Worm (Caenorhabditis elegans) whole organism, young adult: Measurements from ENCODE around the gene grd-9.

Experiments
- B0035.1 ChIP-seq: sonication (generic microtip); optimal IDR thresholded peaks from 2 replicates; lab custom pipeline; 2016; ENCODE audit warnings: missing genetic modification characterization, mild to moderate bottlenecking, missing compliant biosample characterization, missing genotype, missing genetic modification reagents
- D2030.7 ChIP-seq: fragments of 200-800 bp; sonication (Bioruptor generic); IDR thresholded peaks from 2 replicates; pipeline ENCODE4 v1.3.6; 2022; ENCODE audit warnings: missing genetic modification reagents, missing genetic modification characterization, missing compliant biosample characterization
- F23B12.7 ChIP-seq: sonication (generic microtip); optimal IDR thresholded peaks from 2 replicates; lab custom pipeline; 2017; ENCODE audit warnings: missing genetic modification characterization, mild to moderate bottlenecking, missing compliant biosample characterization, antibody characterized with exemption, moderate library complexity; ENCODE audit not compliant: insufficient read depth
- F57A8.1 ChIP-seq: fragments of 200-800 bp; sonication (Bioruptor generic); optimal IDR thresholded peaks from 2 replicates; lab custom pipeline; 2018; ENCODE audit warnings: mild to moderate bottlenecking, missing genetic modification characterization, moderate library complexity, missing compliant biosample characterization
- K12H6.12 ChIP-seq: fragments of 200-800 bp; sonication (Bioruptor generic); optimal IDR thresholded peaks from 2 replicates; lab custom pipeline; 2018; ENCODE audit warnings: mild to moderate bottlenecking, missing genetic modification characterization, missing compliant biosample characterization
- T07F8.4 ChIP-seq: sonication (generic microtip); optimal IDR thresholded peaks from 2 replicates; lab custom pipeline; 2016; ENCODE audit warnings: mild to moderate bottlenecking, missing genetic modification characterization, moderate library complexity, missing compliant biosample characterization
- Y53F4B.3 ChIP-seq: fragments of 200-800 bp; sonication (Bioruptor generic); IDR thresholded peaks from 2 replicates; pipeline ENCODE4 v1.3.6; 2022; ENCODE audit warnings: missing genetic modification reagents, missing genetic modification characterization, missing compliant biosample characterization
- Y53G8AR.9 ChIP-seq: fragments of 200-800 bp; sonication (Bioruptor generic); conservative IDR thresholded peaks from 2 replicates; pipeline ENCODE4 v1.3.6; 2022; ENCODE audit warnings: missing genetic modification reagents, missing genetic modification characterization, missing compliant biosample characterization
- Y67H2A.10 ChIP-seq: fragments of 200-800 bp; sonication (Bioruptor generic); conservative IDR thresholded peaks from 2 replicates; pipeline ENCODE4 v1.3.6; 2022; ENCODE audit warnings: missing genetic modification reagents, missing genetic modification characterization, missing compliant biosample characterization
- Y79H2A.3 ChIP-seq: fragments of 200-800 bp; sonication (Bioruptor generic); conservative IDR thresholded peaks from 2 replicates; pipeline ENCODE4 v1.3.6; 2022; ENCODE audit warnings: missing genetic modification reagents, missing genetic modification characterization, missing compliant biosample characterization
- ama-1 ChIP-seq, 3 experiments: fragments of 150-350 bp in 1 of 3; sonication (generic microtip) in 2 of 3; optimal IDR thresholded peaks; 2 replicates each; lab custom pipeline; 2014 to 2018; ENCODE audit warnings: missing biosample characterization in 2 of 3, missing genetic modification characterization in 2 of 3, missing genetic modification reagents in 2 of 3
- athp-1 ChIP-seq: sonication (generic microtip); optimal IDR thresholded peaks from 2 replicates; lab custom pipeline; 2017; ENCODE audit warnings: mild to moderate bottlenecking, missing genetic modification characterization, missing compliant biosample characterization
- attf-5 ChIP-seq: fragments of 200-800 bp; sonication (Bioruptor generic); optimal IDR thresholded peaks from 2 replicates; lab custom pipeline; 2018; ENCODE audit warnings: mild to moderate bottlenecking, missing genetic modification characterization, missing compliant biosample characterization
- attf-6 ChIP-seq: fragments of 200-800 bp; sonication (Bioruptor generic); IDR thresholded peaks from 2 replicates; pipeline ENCODE4 v1.3.6; 2022; ENCODE audit warnings: missing genetic modification reagents, missing genetic modification characterization, missing compliant biosample characterization
- bed-2 ChIP-seq: fragments of 200-800 bp; sonication (Bioruptor generic); IDR thresholded peaks from 2 replicates; pipeline ENCODE4 v1.3.6; 2022; ENCODE audit warnings: missing genetic modification reagents, missing genetic modification characterization, missing compliant biosample characterization
- ccch-3 ChIP-seq: fragments of 200-800 bp; sonication (Bioruptor generic); optimal IDR thresholded peaks from 2 replicates; lab custom pipeline; 2018; ENCODE audit warnings: mild to moderate bottlenecking, missing genetic modification characterization, missing compliant biosample characterization
- ceh-100 ChIP-seq: fragments of 200-800 bp; sonication (Bioruptor generic); IDR thresholded peaks from 2 replicates; pipeline ENCODE4 v1.3.6; 2022; ENCODE audit warnings: missing genetic modification reagents, missing genetic modification characterization, missing compliant biosample characterization
- ceh-27 ChIP-seq: fragments of 200-800 bp; sonication (Bioruptor generic); optimal IDR thresholded peaks from 2 replicates; lab custom pipeline; 2018; ENCODE audit warnings: mild to moderate bottlenecking, missing genetic modification characterization, moderate library complexity, missing compliant biosample characterization
- ceh-79 ChIP-seq: sonication (generic microtip); optimal IDR thresholded peaks from 2 replicates; lab custom pipeline; 2017; ENCODE audit warnings: mild to moderate bottlenecking, missing genetic modification characterization, missing compliant biosample characterization
- chd-7 ChIP-seq: sonication (generic microtip); optimal IDR thresholded peaks from 2 replicates; lab custom pipeline; 2016; ENCODE audit warnings: mild to moderate bottlenecking, missing genetic modification characterization, moderate library complexity, missing compliant biosample characterization
- dox-1 ChIP-seq: fragments of 200-800 bp; sonication (Bioruptor generic); IDR thresholded peaks from 2 replicates; pipeline ENCODE4 v1.3.6; 2022; ENCODE audit warnings: missing genetic modification reagents, missing genetic modification characterization, missing compliant biosample characterization
- dpl-1 ChIP-seq: fragments of 150-350 bp; optimal IDR thresholded peaks from 2 replicates; lab custom pipeline; 2014; ENCODE audit warnings: missing biosample characterization, missing genetic modification reagents, missing genetic modification characterization
- egl-18 ChIP-seq: fragments of 200-800 bp; sonication (Bioruptor generic); IDR thresholded peaks from 2 replicates; pipeline ENCODE4 v1.3.6; 2022; ENCODE audit warnings: missing genetic modification reagents, missing genetic modification characterization, missing compliant biosample characterization
- egrh-3 ChIP-seq: fragments of 200-800 bp; sonication (Bioruptor generic); IDR thresholded peaks from 2 replicates; pipeline ENCODE4 v1.3.6; 2022; ENCODE audit warnings: missing genetic modification reagents, missing genetic modification characterization, missing compliant biosample characterization
- fkh-3 ChIP-seq: sonication (generic microtip); optimal IDR thresholded peaks from 2 replicates; lab custom pipeline; 2016; ENCODE audit warnings: mild to moderate bottlenecking, missing genetic modification characterization, missing compliant biosample characterization
- gei-17 ChIP-seq: fragments of 200-800 bp; sonication (Bioruptor generic); optimal IDR thresholded peaks from 2 replicates; lab custom pipeline; 2018; ENCODE audit warnings: mild to moderate bottlenecking, missing genetic modification characterization, missing compliant biosample characterization
- hlh-12 ChIP-seq: sonication (generic microtip); optimal IDR thresholded peaks from 2 replicates; lab custom pipeline; 2016; ENCODE audit warnings: missing genetic modification characterization, missing compliant biosample characterization
- hmg-20 ChIP-seq: fragments of 200-800 bp; sonication (Bioruptor generic); IDR thresholded peaks from 2 replicates; pipeline ENCODE4 v1.3.6; 2022; ENCODE audit warnings: missing genetic modification reagents, missing genetic modification characterization, missing compliant biosample characterization
- hsf-1 ChIP-seq: fragments of 200-800 bp; sonication (Bioruptor generic); IDR thresholded peaks from 2 replicates; pipeline ENCODE4 v1.3.6; 2022; ENCODE audit warnings: missing genetic modification reagents, missing genetic modification characterization, missing compliant biosample characterization
- lin-54 ChIP-seq: fragments of 200-800 bp; sonication (Bioruptor generic); optimal IDR thresholded peaks from 2 replicates; lab custom pipeline; 2018; ENCODE audit warnings: mild to moderate bottlenecking, missing genetic modification characterization, missing compliant biosample characterization
- lsy-27 ChIP-seq: sonication (generic microtip); optimal IDR thresholded peaks from 2 replicates; lab custom pipeline; 2017; ENCODE audit warnings: missing genetic modification characterization, mild to moderate bottlenecking, missing compliant biosample characterization, antibody characterized with exemption, missing genotype, borderline replicate concordance; ENCODE audit not compliant: insufficient read depth
- mxl-1 ChIP-seq: sonication (generic microtip); optimal IDR thresholded peaks from 2 replicates; lab custom pipeline; 2016; ENCODE audit warnings: missing genetic modification characterization, missing compliant biosample characterization
- nfya-1 ChIP-seq: sonication (generic microtip); optimal IDR thresholded peaks from 2 replicates; lab custom pipeline; 2017; ENCODE audit warnings: antibody characterized with exemption, missing compliant biosample characterization, missing genetic modification characterization, borderline replicate concordance; ENCODE audit not compliant: insufficient read depth
- nhr-27 ChIP-seq: fragments of 200-800 bp; sonication (Bioruptor generic); optimal IDR thresholded peaks from 2 replicates; lab custom pipeline; 2018; ENCODE audit warnings: mild to moderate bottlenecking, missing genetic modification characterization, moderate library complexity, missing compliant biosample characterization
- pha-4 ChIP-seq: fragments of 150-350 bp; sonication (generic microtip); optimal IDR thresholded peaks from 2 replicates; lab custom pipeline; 2014; ENCODE audit warnings: missing biosample characterization, missing genetic modification reagents, missing genetic modification characterization
- rcor-1 ChIP-seq: fragments of 200-800 bp; sonication (Bioruptor generic); IDR thresholded peaks from 2 replicates; pipeline ENCODE4 v1.3.6; 2022; ENCODE audit warnings: missing genetic modification reagents, missing genetic modification characterization, missing compliant biosample characterization
- rec-8 ChIP-seq, 2 experiments: sonication (generic microtip); optimal IDR thresholded peaks; 2 replicates each; lab custom pipeline; 2016; ENCODE audit warnings: mild to moderate bottlenecking in 2 of 2, missing genetic modification characterization in 2 of 2, missing genetic modification reagents in 2 of 2, missing genotype in 2 of 2, missing biosample characterization in 1 of 2, missing compliant biosample characterization in 1 of 2, moderate library complexity in 1 of 2
- snpc-1.3 ChIP-seq: sonication (generic microtip); optimal IDR thresholded peaks from 2 replicates; lab custom pipeline; 2017; ENCODE audit warnings: missing genetic modification characterization, mild to moderate bottlenecking, missing compliant biosample characterization, antibody characterized with exemption, moderate library complexity, missing genotype, missing genetic modification reagents; ENCODE audit not compliant: insufficient read depth
- snpc-3.4 ChIP-seq: sonication (generic microtip); optimal IDR thresholded peaks from 2 replicates; lab custom pipeline; 2017; ENCODE audit warnings: missing genetic modification characterization, mild to moderate bottlenecking, missing compliant biosample characterization, antibody characterized with exemption, moderate library complexity, missing genotype, missing genetic modification reagents
- snpc-4 ChIP-seq, 5 experiments: fragments of 150-350 bp in 1 of 5; sonication (generic microtip) in 4 of 5; optimal IDR thresholded peaks; 2 replicates each; lab custom pipeline; 2014 to 2018; ENCODE audit warnings: missing genetic modification characterization in 5 of 5, missing biosample characterization in 3 of 5, antibody characterized with exemption in 2 of 5, mild to moderate bottlenecking in 2 of 5, missing compliant biosample characterization in 2 of 5, missing genotype in 2 of 5, moderate library complexity in 2 of 5, missing genetic modification reagents in 1 of 5
- somi-1 ChIP-seq: fragments of 200-800 bp; sonication (Bioruptor generic); optimal IDR thresholded peaks from 2 replicates; lab custom pipeline; 2018; ENCODE audit warnings: mild to moderate bottlenecking, missing genetic modification characterization, missing compliant biosample characterization
- sptf-2 ChIP-seq: fragments of 200-800 bp; sonication (Bioruptor generic); optimal IDR thresholded peaks from 2 replicates; lab custom pipeline; 2018; ENCODE audit warnings: mild to moderate bottlenecking, missing genetic modification characterization, missing compliant biosample characterization
- tlf-1 ChIP-seq: fragments of 200-800 bp; sonication (Bioruptor generic); optimal IDR thresholded peaks from 2 replicates; lab custom pipeline; 2018; ENCODE audit warnings: mild to moderate bottlenecking, missing genetic modification characterization, missing compliant biosample characterization
- xnd-1 ChIP-seq: sonication (generic microtip); optimal IDR thresholded peaks from 2 replicates; lab custom pipeline; 2016; ENCODE audit warnings: missing genotype, missing genetic modification reagents, missing genetic modification characterization, missing compliant biosample characterization
- zim-3 ChIP-seq: sonication (generic microtip); optimal IDR thresholded peaks from 2 replicates; lab custom pipeline; 2017; ENCODE audit warnings: mild to moderate bottlenecking, missing genetic modification characterization, moderate library complexity, missing compliant biosample characterization
- ztf-22 ChIP-seq: fragments of 200-800 bp; sonication (Bioruptor generic); optimal IDR thresholded peaks from 2 replicates; lab custom pipeline; 2018; ENCODE audit warnings: mild to moderate bottlenecking, missing genetic modification characterization, moderate library complexity, missing compliant biosample characterization
- ztf-26 ChIP-seq: sonication (generic microtip); optimal IDR thresholded peaks from 2 replicates; lab custom pipeline; 2017; ENCODE audit warnings: missing genetic modification characterization, missing compliant biosample characterization

Gene grd-9

ce11 chrV:5917707-5918106 lies 22.6 kb downstream of the grd-9 start, which contains the start of gene lrpr-1:
Gene lrpr-1 (minus strand): TSS chrV:5917891.
- TF ChIP-seq chd-7 (tag; lab: Kevin White, UChicago) (no peak), K12H6.12 (tag; lab: Kevin White, UChicago) (peak; percentile 80), attf-6 (GFP tag; lab: Robert Waterston, UW) (no peak), hsf-1 (0 out of 2 replicates have a peak, but pooled peaks have one; percentile 35), tlf-1 (GFP tag; lab: Kevin White, UChicago) (no peak), egl-18 (GFP tag; lab: Robert Waterston, UW) (no peak), ztf-26 (tag; lab: Kevin White, UChicago) (no peak), snpc-4 (GFP tag; optimal IDR thresholded peaks at IDR 0.05; lab: Kevin White, UChicago) (no peak), snpc-4 (tag; optimal IDR thresholded peaks at IDR 0.05; lab: Kevin White, UChicago) (peak in 1 of 4 experiments; percentile 18), hmg-20 (GFP tag; lab: Robert Waterston, UW) (peak; percentile 53; the same call in 1 of the 2 replicates), fkh-3 (tag; lab: Kevin White, UChicago) (no peak), F57A8.1 (GFP tag; lab: Kevin White, UChicago) (no peak), snpc-3.4 (tag; lab: Kevin White, UChicago) (peak; percentile 42), nfya-1 (tag; lab: Kevin White, UChicago) (no peak), gei-17 (GFP tag; lab: Kevin White, UChicago) (no peak), hlh-12 (tag; lab: Kevin White, UChicago) (no peak), lin-54 (peak; percentile 99), ceh-100 (GFP tag; lab: Robert Waterston, UW) (peak; percentile 67), zim-3 (peak; percentile 87), B0035.1 (tag; lab: Kevin White, UChicago) (peak; percentile 12), Y53F4B.3 (GFP tag; lab: Robert Waterston, UW) (no peak), xnd-1 (tag; lab: Kevin White, UChicago) (peak; percentile 65), ccch-3 (GFP tag; lab: Kevin White, UChicago) (peak; percentile 73), dox-1 (GFP tag; lab: Robert Waterston, UW) (no peak), ceh-79 (tag; lab: Kevin White, UChicago) (no peak), nhr-27 (tag; lab: Kevin White, UChicago) (no peak), snpc-1.3 (no peak), rec-8 (tag; optimal IDR thresholded peaks at IDR 0.05; lab: Kevin White, UChicago) (peak; percentile 48 to 90), athp-1 (tag; lab: Kevin White, UChicago) (peak; percentile 39), D2030.7 (GFP tag; lab: Robert Waterston, UW) (no peak), Y67H2A.10 (peak; percentile 52; the same call in 1 of the 2 replicates), ztf-22 (GFP tag; lab: Kevin White, UChicago) (no peak), Y79H2A.3 (GFP tag; lab: Robert Waterston, UW) (no peak), T07F8.4 (tag; lab: Kevin White, UChicago) (no peak), F23B12.7 (tag; lab: Kevin White, UChicago) (no peak), mxl-1 (tag; lab: Kevin White, UChicago) (no peak), somi-1 (peak; percentile 16), sptf-2 (GFP tag; lab: Kevin White, UChicago) (no peak), lsy-27 (tag; lab: Kevin White, UChicago) (no peak), egrh-3 (GFP tag; lab: Robert Waterston, UW) (no peak), pha-4 (tag; lab: Kevin White, UChicago) (no peak), dpl-1 (peak; percentile 81), rcor-1 (GFP tag; lab: Robert Waterston, UW) (peak; percentile 67), attf-5 (GFP tag; lab: Kevin White, UChicago) (no peak), Y53G8AR.9 (GFP tag; lab: Robert Waterston, UW) (no peak), ama-1 (optimal IDR thresholded peaks at IDR 0.05; lab: Kevin White, UChicago) (no peak), ama-1 (GFP tag; optimal IDR thresholded peaks at IDR 0.05; lab: Kevin White, UChicago) (no peak), ceh-27 (GFP tag; lab: Kevin White, UChicago) (peak; percentile 89), bed-2 (peak; percentile 88)
